Fruit fly (Drosophila melanogaster) S2 (cell line): ENCODE results near the gene mRpL38.

Experiments
- CG8478 ChIP-seq: fragments of >200 bp; optimal IDR thresholded peaks from 2 replicates; lab custom pipeline; 2018
- CTCF ChIP-seq, 2 experiments: fragments of >200 bp; optimal IDR thresholded peaks; 2 replicates each; lab custom pipeline; 2018

DNA sequence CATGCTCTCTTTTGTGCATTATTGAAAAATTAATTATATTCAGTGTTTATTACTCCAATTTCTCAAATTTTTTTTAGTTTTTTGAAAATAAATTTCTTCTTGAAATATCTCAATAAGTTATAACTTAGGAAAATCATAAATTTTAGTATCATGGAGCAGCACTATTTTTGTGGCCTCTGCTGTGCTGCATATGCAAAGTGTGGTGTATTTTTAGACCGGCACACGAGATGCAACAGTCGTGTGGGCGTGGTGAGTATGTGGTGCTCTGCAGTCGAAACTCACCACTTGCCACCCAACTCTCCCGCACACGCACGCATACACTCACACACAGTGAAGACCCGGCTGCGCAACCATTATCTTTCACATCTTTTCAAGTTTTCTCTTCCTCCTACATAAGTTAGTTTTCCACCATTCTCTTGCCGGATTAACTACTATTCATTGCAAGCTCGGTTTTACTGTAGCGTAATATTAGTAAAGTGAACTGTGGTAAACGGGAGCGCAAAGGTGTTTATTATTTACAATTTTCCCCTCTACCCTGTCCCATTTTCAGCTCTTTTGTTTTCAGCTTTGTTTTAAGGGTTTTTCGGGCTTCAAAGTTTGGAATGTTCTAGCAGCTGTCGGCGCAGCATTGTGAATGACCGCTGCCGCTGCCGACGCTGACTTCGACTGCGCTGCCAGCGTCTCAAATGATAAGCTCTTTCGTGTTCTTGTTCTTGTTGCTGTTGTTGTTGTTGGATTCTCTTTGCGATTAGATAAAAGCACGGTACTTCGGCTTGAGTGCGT, 17.5 kb upstream of the mRpL38 start:
- TF ChIP-seq CG8478 (lab: Kevin White, UChicago) (no peak), CTCF (optimal IDR thresholded peaks at IDR 0.05; lab: Kevin White, UChicago) (no peak)
